Worm (Caenorhabditis elegans): ENCODE results near the gene T10D4.6.

- TF ChIP-seq alr-1 (tag; optimal IDR thresholded peaks at IDR 0.05) = no peak
- TF ChIP-seq lsy-2 (tag; optimal IDR thresholded peaks at IDR 0.05) = no peak
- no peak for TF ChIP-seq ztf-11 (tag; optimal IDR thresholded peaks at IDR 0.05)
- TF ChIP-seq nhr-77 (tag; optimal IDR thresholded peaks at IDR 0.05) = no peak
- no peak for TF ChIP-seq unc-39 (tag; optimal IDR thresholded peaks at IDR 0.05)
- TF ChIP-seq R02D3.7 (tag; optimal IDR thresholded peaks at IDR 0.05) = no peak
- no peak for TF ChIP-seq ztf-4 (tag; optimal IDR thresholded peaks at IDR 0.05)
- TF ChIP-seq lin-39 (tag; optimal IDR thresholded peaks at IDR 0.05) = no peak
Measured at ce11 chrII:3148404-3148803, 29.3 kb downstream of the T10D4.6 start.
